Fruit fly (Drosophila melanogaster): ENCODE data around the gene CG44325.
A peak's percentile ranks its signal among the peaks of the same experiment; 100 is the strongest.

CG44325 gene

DNA sequence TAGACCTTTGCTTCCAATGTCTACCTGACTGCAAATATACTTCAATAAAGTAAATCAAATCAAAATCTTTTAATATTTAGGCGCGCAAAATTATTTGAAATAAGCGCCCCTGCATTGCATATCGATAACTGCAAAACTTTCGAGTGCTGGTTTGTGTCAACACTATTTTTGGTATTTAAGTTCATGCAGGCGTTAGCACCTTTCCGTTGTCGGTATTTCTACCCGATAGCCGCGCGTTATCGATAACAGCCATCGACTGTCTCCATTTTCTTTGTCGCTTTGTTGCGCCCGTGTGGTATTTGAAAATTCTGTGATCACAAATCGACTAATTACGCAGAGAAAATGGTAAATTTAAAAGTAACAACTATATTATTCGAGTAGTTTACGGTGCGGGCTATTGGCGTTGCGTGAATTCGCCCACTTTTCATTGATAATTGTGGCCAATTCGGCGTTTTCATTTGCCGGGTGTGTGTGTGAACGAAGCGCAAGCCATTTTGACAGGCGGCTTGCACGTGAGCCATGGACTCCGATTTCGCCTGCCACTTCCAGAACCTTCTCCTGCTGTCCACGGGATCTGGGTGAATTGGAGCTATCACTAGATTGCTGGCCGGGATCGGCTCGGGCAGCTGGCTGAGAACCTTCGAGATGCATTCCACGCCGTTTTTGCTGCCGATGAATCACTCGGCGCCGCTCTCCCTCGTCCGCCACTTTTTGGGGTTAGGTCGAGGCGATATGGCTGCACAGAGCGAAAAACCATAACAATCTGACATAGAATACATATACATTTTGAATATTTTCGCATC is 11.2 kb upstream of the CG44325 start, which contains the start of gene CCT2 (continued):
- TF ChIP-seq CG3847 (GFP tag; IDR thresholded peaks at IDR 0.05) (peak; percentile 31; the same call in 1 of the 2 replicates), CG11504 (tag; optimal IDR thresholded peaks at IDR 0.05) (no peak), Ets65A (GFP tag) (no peak), Hsf (GFP tag; optimal IDR thresholded peaks at IDR 0.05) (no peak), dysf (GFP tag; IDR thresholded peaks at IDR 0.05) (no peak), Dip2 (GFP tag; IDR thresholded peaks at IDR 0.05) (no peak), ci (GFP tag; IDR thresholded peaks at IDR 0.05) (0 out of 3 replicates have a peak, but pooled peaks have one; percentile 14), Ets97D (GFP tag; optimal IDR thresholded peaks at IDR 0.05) (peak; percentile 67), run (tag; optimal IDR thresholded peaks at IDR 0.05) (no peak), insv (GFP tag; optimal IDR thresholded peaks at IDR 0.05) (peak in 1 of 2 experiments; percentile 12), CG9817 (tag; optimal IDR thresholded peaks at IDR 0.05) (no peak), ato (GFP tag; IDR thresholded peaks at IDR 0.05; ENCODE audit: partially characterized antibody) (peak; percentile 56; the same call in 1 of the 2 replicates), chinmo (GFP tag; IDR thresholded peaks at IDR 0.05; ENCODE audit: partially characterized antibody) (peak; percentile 62; the same call in 1 of the 4 replicates), CTCF (GFP tag; optimal IDR thresholded peaks at IDR 0.05) (peak; percentile 0), CG7556 (GFP tag; optimal IDR thresholded peaks at IDR 0.05) (no peak), NfI (GFP tag; optimal IDR thresholded peaks at IDR 0.05) (no peak), pzg (GFP tag; optimal IDR thresholded peaks at IDR 0.05) (peak; percentile 94), dimm (GFP tag; IDR thresholded peaks at IDR 0.05) (no peak), btn (GFP tag; optimal IDR thresholded peaks at IDR 0.05) (no peak), CG11560 (tag; IDR thresholded peaks at IDR 0.05) (peak; percentile 57; the same call in 2 of the 3 replicates), MESR4 (GFP tag; optimal IDR thresholded peaks at IDR 0.05) (peak; percentile 84), hkb (optimal IDR thresholded peaks at IDR 0.05) (no peak), hkb (GFP tag; IDR thresholded peaks at IDR 0.05) (no peak), CG12744 (GFP tag; optimal IDR thresholded peaks at IDR 0.05) (no peak), CG10147 (GFP tag; optimal IDR thresholded peaks at IDR 0.05) (no peak), zen2 (GFP tag; IDR thresholded peaks at IDR 0.05; ENCODE audit: partially characterized antibody) (no peak), CG12659 (GFP tag; optimal IDR thresholded peaks at IDR 0.05) (peak; percentile 8), br (optimal IDR thresholded peaks at IDR 0.05) (no peak), mld (GFP tag; IDR thresholded peaks at IDR 0.05; ENCODE audit: partially characterized antibody) (0 out of 3 replicates have a peak, but pooled peaks have one; percentile 23), CG10209 (GFP tag; optimal IDR thresholded peaks at IDR 0.05) (no peak), ap (GFP tag; IDR thresholded peaks at IDR 0.05) (no peak), ind (GFP tag; optimal IDR thresholded peaks at IDR 0.05) (no peak), bbx (GFP tag; IDR thresholded peaks at IDR 0.05; ENCODE audit: partially characterized antibody) (peak; percentile 71), bigmax (GFP tag; optimal IDR thresholded peaks at IDR 0.05) (peak; percentile 95), CG7963 (GFP tag; IDR thresholded peaks at IDR 0.05; ENCODE audit: partially characterized antibody) (peak; percentile 38; the same call in 1 of the 3 replicates), en (GFP tag; optimal IDR thresholded peaks at IDR 0.05) (no peak), CG11695 (GFP tag; IDR thresholded peaks at IDR 0.05) (no peak), nmo (GFP tag; optimal IDR thresholded peaks at IDR 0.05) (peak; percentile 6), Gsc (GFP tag; IDR thresholded peaks at IDR 0.05) (no peak), CG3726 (GFP tag; IDR thresholded peaks at IDR 0.05) (no peak), CG11696 (GFP tag; IDR thresholded peaks at IDR 0.05) (no peak), CG14860 (GFP tag; IDR thresholded peaks at IDR 0.05; ENCODE audit: partially characterized antibody) (peak; percentile 65; the same call in 2 of the 3 replicates), Sin3A (optimal IDR thresholded peaks at IDR 0.05) (peak; percentile 26), CG12391 (tag; optimal IDR thresholded peaks at IDR 0.05) (no peak), HmgZ (tag; optimal IDR thresholded peaks at IDR 0.05) (no peak), CG10274 (GFP tag; optimal IDR thresholded peaks at IDR 0.05) (no peak), CG2712 (tag; optimal IDR thresholded peaks at IDR 0.05) (peak; percentile 10), vvl (GFP tag; IDR thresholded peaks at IDR 0.05) (no peak), CG3995 (GFP tag; optimal IDR thresholded peaks at IDR 0.05) (no peak), inv (GFP tag; IDR thresholded peaks at IDR 0.05; ENCODE audit: partially characterized antibody) (0 out of 2 replicates have a peak, but pooled peaks have one; percentile 30)

All from whole organism, embryonic.